Fruit fly (Drosophila melanogaster) whole organism, embryonic: Measurements from ENCODE around the gene CG7407.

Experiments used
- CG10431 ChIP-seq: fragments of 200-800 bp; sonication (Bioruptor generic); optimal IDR thresholded peaks from 3 replicates; lab custom pipeline; 2018; ENCODE audit warnings: missing biosample characterization, mild to moderate bottlenecking, missing genetic modification characterization
- CG10565 ChIP-seq: fragments of 200-800 bp; sonication (Bioruptor generic); optimal IDR thresholded peaks from 3 replicates; lab custom pipeline; 2016; ENCODE audit warnings: missing biosample characterization, mild to moderate bottlenecking, missing genetic modification characterization
- CG12769 ChIP-seq: fragments of 200-800 bp; sonication (Bioruptor generic); optimal IDR thresholded peaks from 2 replicates; lab custom pipeline; 2019; ENCODE audit warnings: missing biosample characterization, mild to moderate bottlenecking, missing genetic modification characterization, moderate library complexity
- CG15073 ChIP-seq: fragments of 200-800 bp; sonication (Bioruptor generic); optimal IDR thresholded peaks from 2 replicates; lab custom pipeline; 2016; ENCODE audit warnings: missing biosample characterization, missing genetic modification characterization
- CG16813 ChIP-seq: fragments of 200-800 bp; sonication (Bioruptor generic); IDR thresholded peaks from 3 replicates; pipeline ENCODE4 v1.3.6; 2022; ENCODE audit warnings: missing biosample characterization, missing genetic modification characterization; ENCODE audit not compliant: partially characterized antibody
- CG17802 ChIP-seq: fragments of 200-800 bp; sonication (Bioruptor generic); optimal IDR thresholded peaks from 2 replicates; lab custom pipeline; 2018; ENCODE audit warnings: missing biosample characterization, mild to moderate bottlenecking, missing genetic modification characterization, moderate library complexity
- CG18011 ChIP-seq: fragments of 200-800 bp; sonication (Bioruptor generic); optimal IDR thresholded peaks from 2 replicates; lab custom pipeline; 2017; ENCODE audit warnings: missing biosample characterization, missing genetic modification characterization, mild to moderate bottlenecking, moderate library complexity, missing genotype
- CG18764 ChIP-seq: fragments of 200-800 bp; sonication (Bioruptor generic); optimal IDR thresholded peaks from 3 replicates; lab custom pipeline; 2016; ENCODE audit warnings: missing biosample characterization, missing genetic modification characterization
- CG3838 ChIP-seq: fragments of 200-800 bp; sonication (Bioruptor generic); optimal IDR thresholded peaks from 3 replicates; lab custom pipeline; 2016; ENCODE audit warnings: missing biosample characterization, missing genetic modification characterization
- CG42726 ChIP-seq: fragments of 200-800 bp; sonication (Bioruptor generic); IDR thresholded peaks from 2 replicates; pipeline ENCODE4 v1.3.6; 2022; ENCODE audit warnings: missing biosample characterization, missing genetic modification characterization; ENCODE audit not compliant: partially characterized antibody
- CG6683 ChIP-seq: fragments of 200-800 bp; sonication (Bioruptor generic); optimal IDR thresholded peaks from 2 replicates; lab custom pipeline; 2017; ENCODE audit warnings: missing biosample characterization, mild to moderate bottlenecking, missing genetic modification characterization, missing genetic modification reagents
- CG6791 ChIP-seq: fragments of 200-800 bp; sonication (Bioruptor generic); IDR thresholded peaks from 3 replicates; pipeline ENCODE4 v1.3.6; 2022; ENCODE audit warnings: missing biosample characterization, missing genetic modification characterization; ENCODE audit not compliant: partially characterized antibody
- CG7928 ChIP-seq: fragments of 200-800 bp; sonication (Bioruptor generic); optimal IDR thresholded peaks from 2 replicates; lab custom pipeline; 2017; ENCODE audit warnings: missing biosample characterization, mild to moderate bottlenecking, missing genetic modification characterization
- CG8290 ChIP-seq, 3 experiments: fragments of 200-800 bp; sonication (Bioruptor generic); optimal IDR thresholded peaks; 2 replicates each; lab custom pipeline; 2016 to 2019; ENCODE audit warnings: missing biosample characterization in 3 of 3, missing genetic modification characterization in 3 of 3, mild to moderate bottlenecking in 2 of 3, moderate library complexity in 1 of 3
- CG8944 ChIP-seq: fragments of 200-800 bp; sonication (Bioruptor generic); optimal IDR thresholded peaks from 3 replicates; lab custom pipeline; 2016; ENCODE audit warnings: missing biosample characterization, missing genetic modification characterization
- CG9609 ChIP-seq: fragments of 200-800 bp; sonication (Bioruptor generic); optimal IDR thresholded peaks from 3 replicates; lab custom pipeline; 2016; ENCODE audit warnings: missing biosample characterization, missing genetic modification characterization
- CG9797 ChIP-seq: fragments of 200-800 bp; sonication (Bioruptor generic); optimal IDR thresholded peaks from 3 replicates; lab custom pipeline; 2018; ENCODE audit warnings: missing biosample characterization, mild to moderate bottlenecking, missing genetic modification characterization
- CG9932 ChIP-seq: fragments of 200-800 bp; sonication (Bioruptor generic); IDR thresholded peaks from 2 replicates; pipeline ENCODE4 v1.3.6; 2022; ENCODE audit warnings: missing biosample characterization, missing genetic modification characterization
- D19A ChIP-seq: fragments of 200-800 bp; optimal IDR thresholded peaks from 3 replicates; lab custom pipeline; 2019; ENCODE audit warnings: missing biosample characterization, mild to moderate bottlenecking, missing genetic modification characterization, moderate library complexity
- Dad ChIP-seq: fragments of 200-800 bp; sonication (Bioruptor generic); optimal IDR thresholded peaks from 3 replicates; lab custom pipeline; 2016; ENCODE audit warnings: missing biosample characterization, missing genetic modification characterization
- Deaf1 ChIP-seq: fragments of 200-800 bp; optimal IDR thresholded peaks from 3 replicates; lab custom pipeline; 2019; ENCODE audit warnings: missing biosample characterization, mild to moderate bottlenecking, missing genetic modification characterization, moderate library complexity
- Dip3 ChIP-seq: fragments of 200-800 bp; sonication (Bioruptor generic); optimal IDR thresholded peaks from 3 replicates; lab custom pipeline; 2016; ENCODE audit warnings: missing biosample characterization, missing genetic modification characterization
- Drgx ChIP-seq: fragments of 200-800 bp; sonication (Bioruptor generic); IDR thresholded peaks from 2 replicates; pipeline ENCODE4 v1.3.6; 2022; ENCODE audit warnings: missing biosample characterization, missing genetic modification characterization
- Gsc ChIP-seq: fragments of 200-800 bp; sonication (Bioruptor generic); IDR thresholded peaks from 2 replicates; pipeline ENCODE4 v1.3.6; 2022; ENCODE audit warnings: missing biosample characterization, missing genetic modification characterization
- HLHmδ ChIP-seq: fragments of 200-800 bp; sonication (Bioruptor generic); optimal IDR thresholded peaks from 2 replicates; lab custom pipeline; 2018; ENCODE audit warnings: missing biosample characterization, mild to moderate bottlenecking, missing genetic modification characterization, moderate library complexity
- Hmr ChIP-seq: fragments of 200-800 bp; sonication (Bioruptor generic); optimal IDR thresholded peaks from 3 replicates; lab custom pipeline; 2017; ENCODE audit warnings: mild to moderate bottlenecking, missing biosample characterization, missing genetic modification reagents, missing genetic modification characterization
- MBD-R2 ChIP-seq: fragments of 200-800 bp; sonication (Bioruptor generic); IDR thresholded peaks from 2 replicates; pipeline ENCODE4 v1.3.6; 2022; ENCODE audit warnings: missing biosample characterization, missing genetic modification characterization
- NC2α ChIP-seq: fragments of 200-800 bp; sonication (Bioruptor generic); optimal IDR thresholded peaks from 2 replicates; lab custom pipeline; 2016; ENCODE audit warnings: missing biosample characterization, missing genetic modification characterization
- Nf-YC ChIP-seq: fragments of 200-800 bp; optimal IDR thresholded peaks from 3 replicates; lab custom pipeline; 2019; ENCODE audit warnings: missing biosample characterization, mild to moderate bottlenecking, missing genetic modification characterization, moderate library complexity
- Poxn ChIP-seq: fragments of 200-800 bp; sonication (Bioruptor generic); IDR thresholded peaks from 2 replicates; pipeline ENCODE4 v1.3.6; 2022; ENCODE audit warnings: missing biosample characterization, missing genetic modification characterization
- Scr ChIP-seq: fragments of 200-800 bp; sonication (Bioruptor generic); IDR thresholded peaks from 2 replicates; pipeline ENCODE4 v1.3.6; 2022; ENCODE audit warnings: missing biosample characterization, missing genetic modification characterization; ENCODE audit not compliant: partially characterized antibody
- Xrp1 ChIP-seq: fragments of 200-800 bp; sonication (Bioruptor generic); IDR thresholded peaks from 2 replicates; pipeline ENCODE4 v1.3.6; 2022; ENCODE audit warnings: missing biosample characterization, missing genetic modification characterization
- cato ChIP-seq: fragments of 200-800 bp; sonication (Bioruptor generic); optimal IDR thresholded peaks from 2 replicates; lab custom pipeline; 2016; ENCODE audit warnings: missing biosample characterization, missing genetic modification characterization, borderline replicate concordance
- dmrt99B ChIP-seq: fragments of 200-800 bp; sonication (Bioruptor generic); optimal IDR thresholded peaks from 2 replicates; lab custom pipeline; 2018; ENCODE audit warnings: missing biosample characterization, mild to moderate bottlenecking, missing genetic modification characterization, moderate library complexity
- dpn ChIP-seq, 2 experiments: fragments of 200-800 bp; sonication (Bioruptor generic); optimal IDR thresholded peaks; 3 replicates each; lab custom pipeline; 2016; ENCODE audit warnings: missing biosample characterization in 2 of 2, missing genetic modification characterization in 2 of 2
- dysf ChIP-seq: fragments of 200-800 bp; sonication (Bioruptor generic); IDR thresholded peaks from 3 replicates; pipeline ENCODE4 v1.3.6; 2022; ENCODE audit warnings: missing biosample characterization, missing genetic modification characterization
- ewg ChIP-seq: fragments of 200-800 bp; sonication (Bioruptor generic); optimal IDR thresholded peaks from 3 replicates; lab custom pipeline; 2017; ENCODE audit warnings: mild to moderate bottlenecking, missing biosample characterization, missing genetic modification reagents, missing genetic modification characterization
- fd96Cb ChIP-seq: fragments of 200-800 bp; sonication (Bioruptor generic); optimal IDR thresholded peaks from 2 replicates; lab custom pipeline; 2018; ENCODE audit warnings: missing biosample characterization, mild to moderate bottlenecking, missing genetic modification characterization, moderate library complexity
- gsb ChIP-seq: fragments of 200-800 bp; sonication (Bioruptor generic); IDR thresholded peaks from 2 replicates; pipeline ENCODE4 v1.3.6; 2022; ENCODE audit warnings: missing biosample characterization, missing genetic modification characterization
- gsb-n ChIP-seq: fragments of 200-800 bp; sonication (Bioruptor generic); optimal IDR thresholded peaks from 3 replicates; lab custom pipeline; 2018; ENCODE audit warnings: missing biosample characterization, mild to moderate bottlenecking, missing genetic modification characterization
- hbn ChIP-seq: fragments of 200-800 bp; sonication (Bioruptor generic); IDR thresholded peaks from 2 replicates; pipeline ENCODE4 v1.3.6; 2022; ENCODE audit warnings: missing biosample characterization, missing genetic modification characterization; ENCODE audit not compliant: partially characterized antibody
- insv ChIP-seq, 2 experiments: fragments of 200-800 bp; sonication (Bioruptor generic); optimal IDR thresholded peaks; 3 replicates each; lab custom pipeline; 2016 to 2018; ENCODE audit warnings: missing biosample characterization in 2 of 2, missing genetic modification characterization in 2 of 2
- pzg ChIP-seq: fragments of 200-800 bp; sonication (Bioruptor generic); optimal IDR thresholded peaks from 3 replicates; lab custom pipeline; 2018; ENCODE audit warnings: missing biosample characterization, mild to moderate bottlenecking, missing genetic modification characterization, moderate library complexity
- run ChIP-seq: fragments of 200-800 bp; sonication (Bioruptor generic); optimal IDR thresholded peaks from 3 replicates; lab custom pipeline; 2018; ENCODE audit warnings: missing biosample characterization, mild to moderate bottlenecking, missing genetic modification characterization
- scrt ChIP-seq: fragments of 200-800 bp; sonication (Bioruptor generic); optimal IDR thresholded peaks from 2 replicates; lab custom pipeline; 2018; ENCODE audit warnings: missing biosample characterization, mild to moderate bottlenecking, missing genetic modification characterization, moderate library complexity
- sna ChIP-seq: fragments of 200-800 bp; sonication (Bioruptor generic); IDR thresholded peaks from 2 replicates; pipeline ENCODE4 v1.3.6; 2022; ENCODE audit warnings: missing biosample characterization, missing genetic modification characterization; ENCODE audit not compliant: partially characterized antibody
- tna ChIP-seq: fragments of 200-800 bp; sonication (Bioruptor generic); IDR thresholded peaks from 2 replicates; pipeline ENCODE4 v1.3.6; 2022; ENCODE audit warnings: missing biosample characterization, missing genetic modification characterization; ENCODE audit not compliant: partially characterized antibody
- twi ChIP-seq: fragments of 200-800 bp; optimal IDR thresholded peaks from 2 replicates; lab custom pipeline; 2019; ENCODE audit warnings: missing biosample characterization, mild to moderate bottlenecking, missing genetic modification characterization, moderate library complexity
- z ChIP-seq: fragments of 200-800 bp; sonication (Bioruptor generic); IDR thresholded peaks from 3 replicates; pipeline ENCODE4 v1.3.6; 2022; ENCODE audit warnings: missing biosample characterization, missing genetic modification characterization

The CG7407 gene

DNA sequence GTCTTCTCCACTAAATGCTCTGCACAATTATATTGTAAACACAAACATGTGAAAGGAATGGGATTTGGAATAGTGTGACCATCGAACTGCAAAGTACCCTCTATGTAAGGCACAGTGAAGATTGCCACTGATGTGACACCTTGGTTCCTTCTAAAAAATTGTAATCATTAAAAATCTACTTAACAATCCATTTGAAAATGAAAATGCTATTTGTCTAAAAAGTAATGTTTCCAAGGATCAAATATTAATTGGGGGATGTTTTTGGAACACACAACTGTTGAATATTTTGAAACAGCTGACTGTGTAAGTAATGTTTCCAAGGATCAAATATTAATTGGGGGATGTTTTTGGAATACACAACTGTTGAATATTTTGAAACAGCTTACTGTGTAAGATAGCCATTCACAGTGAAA lies 4.9 kb downstream of the CG7407 start, which contains the start of gene CG32448 (continued):
- TF ChIP-seq MBD-R2 (GFP tag; lab: Robert Waterston, UW), result peak; percentile 86
- no peak for TF ChIP-seq tna (GFP tag; lab: Robert Waterston, UW)
- TF ChIP-seq Poxn, result no peak; the same call in 1 of the 2 replicates
- TF ChIP-seq dysf (GFP tag; lab: Robert Waterston, UW), result peak; percentile 80
- no peak for TF ChIP-seq CG15073
- TF ChIP-seq CG18764, result peak; percentile 47
- TF ChIP-seq pzg (GFP tag; lab: Kevin White, UChicago), result peak; percentile 48
- TF ChIP-seq dpn (GFP tag; optimal IDR thresholded peaks at IDR 0.05; lab: Kevin White, UChicago), result peak; percentile 64 to 65
- TF ChIP-seq CG6683 (GFP tag; lab: Kevin White, UChicago), result no peak
- TF ChIP-seq Drgx, result peak; percentile 44; the same call in 1 of the 2 replicates
- TF ChIP-seq insv (GFP tag; optimal IDR thresholded peaks at IDR 0.05; lab: Kevin White, UChicago), result no peak
- peak; percentile 1 for TF ChIP-seq ewg (GFP tag; lab: Kevin White, UChicago)
- peak; percentile 36 for TF ChIP-seq gsb-n (tag; lab: Kevin White, UChicago)
- TF ChIP-seq HLHmδ (GFP tag; lab: Kevin White, UChicago), result no peak
- peak; percentile 48 for TF ChIP-seq fd96Cb
- no peak for TF ChIP-seq CG42726 (GFP tag; lab: Robert Waterston, UW)
- TF ChIP-seq Gsc (GFP tag; lab: Robert Waterston, UW), result no peak
- TF ChIP-seq Hmr, result peak; percentile 50
- no peak for TF ChIP-seq Deaf1 (tag; lab: Kevin White, UChicago)
- peak; percentile 58 for TF ChIP-seq CG9609
- peak; percentile 42 for TF ChIP-seq CG17802
- no peak for TF ChIP-seq Scr (GFP tag; lab: Robert Waterston, UW)
- TF ChIP-seq CG9797 (GFP tag; lab: Kevin White, UChicago), result peak; percentile 68
- peak; percentile 12 for TF ChIP-seq CG8290 (GFP tag; optimal IDR thresholded peaks at IDR 0.05; lab: Kevin White, UChicago)
- peak in 1 of 2 experiments; percentile 82 for TF ChIP-seq CG8290 (tag; optimal IDR thresholded peaks at IDR 0.05; lab: Kevin White, UChicago)
- peak; percentile 31 for TF ChIP-seq D19A (tag; lab: Kevin White, UChicago)
- peak; percentile 29 for TF ChIP-seq twi
- TF ChIP-seq CG18011 (GFP tag; lab: Kevin White, UChicago), result peak; percentile 52
- TF ChIP-seq CG12769 (tag; lab: Kevin White, UChicago), result peak; percentile 67
- TF ChIP-seq Dip3 (GFP tag; lab: Kevin White, UChicago), result peak; percentile 58
- TF ChIP-seq Dad, result peak; percentile 34
- TF ChIP-seq CG6791 (GFP tag; lab: Robert Waterston, UW), result no peak
- no peak for TF ChIP-seq CG3838
- TF ChIP-seq cato (GFP tag; lab: Kevin White, UChicago), result no peak
- no peak for TF ChIP-seq sna (GFP tag; lab: Robert Waterston, UW)
- no peak for TF ChIP-seq dmrt99B (tag; lab: Kevin White, UChicago)
- TF ChIP-seq CG9932 (GFP tag; lab: Robert Waterston, UW), result peak; percentile 79
- TF ChIP-seq NC2α, result peak; percentile 30
- TF ChIP-seq CG10431, result no peak
- no peak for TF ChIP-seq CG7928
- TF ChIP-seq Nf-YC (tag; lab: Kevin White, UChicago), result peak; percentile 30
- 0 out of 2 replicates have a peak, but pooled peaks have one; percentile 17 for TF ChIP-seq gsb
- peak; percentile 63 for TF ChIP-seq Xrp1 (GFP tag; lab: Robert Waterston, UW)
- TF ChIP-seq CG16813 (GFP tag; lab: Robert Waterston, UW), result no peak
- TF ChIP-seq z (GFP tag; lab: Robert Waterston, UW), result no peak
- no peak for TF ChIP-seq CG10565 (GFP tag; lab: Kevin White, UChicago)
- TF ChIP-seq run (tag; lab: Kevin White, UChicago), result no peak
- TF ChIP-seq CG8944 (GFP tag; lab: Kevin White, UChicago), result peak; percentile 64
- TF ChIP-seq hbn (GFP tag; lab: Robert Waterston, UW), result no peak
- TF ChIP-seq scrt (GFP tag; lab: Kevin White, UChicago), result peak; percentile 92
